Fruit fly (Drosophila melanogaster) whole organism, embryonic: ENCODE data around the gene Acsx3.

Experiments used
- CG10321 ChIP-seq: fragments of 200-800 bp; sonication (Bioruptor generic); IDR thresholded peaks from 2 replicates; pipeline ENCODE4 v1.3.6; 2022; ENCODE audit warnings: missing biosample characterization, missing genetic modification characterization
- CG10431 ChIP-seq: fragments of 200-800 bp; sonication (Bioruptor generic); optimal IDR thresholded peaks from 3 replicates; lab custom pipeline; 2018; ENCODE audit warnings: missing biosample characterization, mild to moderate bottlenecking, missing genetic modification characterization
- CG11247 ChIP-seq: fragments of 200-800 bp; sonication (Bioruptor generic); IDR thresholded peaks from 2 replicates; pipeline ENCODE4 v1.3.6; 2022; ENCODE audit warnings: missing biosample characterization, missing genetic modification characterization
- CG12769 ChIP-seq: fragments of 200-800 bp; sonication (Bioruptor generic); optimal IDR thresholded peaks from 2 replicates; lab custom pipeline; 2019; ENCODE audit warnings: missing biosample characterization, mild to moderate bottlenecking, missing genetic modification characterization, moderate library complexity
- CG13424 ChIP-seq: fragments of 200-800 bp; sonication (Bioruptor generic); optimal IDR thresholded peaks from 2 replicates; lab custom pipeline; 2019; ENCODE audit warnings: missing biosample characterization, mild to moderate bottlenecking, missing genetic modification characterization, moderate library complexity
- CG13624 ChIP-seq: fragments of 200-800 bp; sonication (Bioruptor generic); optimal IDR thresholded peaks from 2 replicates; lab custom pipeline; 2016; ENCODE audit warnings: missing biosample characterization, missing genetic modification characterization
- CG16813 ChIP-seq: fragments of 200-800 bp; sonication (Bioruptor generic); IDR thresholded peaks from 3 replicates; pipeline ENCODE4 v1.3.6; 2022; ENCODE audit warnings: missing biosample characterization, missing genetic modification characterization; ENCODE audit not compliant: partially characterized antibody
- CG17186 ChIP-seq: fragments of 200-800 bp; sonication (Bioruptor generic); optimal IDR thresholded peaks from 3 replicates; lab custom pipeline; 2017; ENCODE audit warnings: missing biosample characterization, missing genetic modification reagents, missing genetic modification characterization
- CG3407 ChIP-seq: fragments of 200-800 bp; sonication (Bioruptor generic); optimal IDR thresholded peaks from 2 replicates; lab custom pipeline; 2018; ENCODE audit warnings: missing biosample characterization, mild to moderate bottlenecking, missing genetic modification characterization
- CG42726 ChIP-seq: fragments of 200-800 bp; sonication (Bioruptor generic); IDR thresholded peaks from 2 replicates; pipeline ENCODE4 v1.3.6; 2022; ENCODE audit warnings: missing biosample characterization, missing genetic modification characterization; ENCODE audit not compliant: partially characterized antibody
- CG6683 ChIP-seq: fragments of 200-800 bp; sonication (Bioruptor generic); optimal IDR thresholded peaks from 2 replicates; lab custom pipeline; 2017; ENCODE audit warnings: missing biosample characterization, mild to moderate bottlenecking, missing genetic modification characterization, missing genetic modification reagents
- CG6689 ChIP-seq: fragments of 200-800 bp; sonication (Bioruptor generic); IDR thresholded peaks from 2 replicates; pipeline ENCODE4 v1.3.6; 2022; ENCODE audit warnings: missing biosample characterization, missing genetic modification characterization
- CG7271 ChIP-seq: fragments of 200-800 bp; sonication (Bioruptor generic); optimal IDR thresholded peaks from 2 replicates; lab custom pipeline; 2018; ENCODE audit warnings: missing biosample characterization, mild to moderate bottlenecking, missing genetic modification characterization, moderate library complexity
- CG7786 ChIP-seq: fragments of 200-800 bp; sonication (Bioruptor generic); optimal IDR thresholded peaks from 2 replicates; lab custom pipeline; 2016; ENCODE audit warnings: missing biosample characterization, missing genetic modification characterization
- CG9797 ChIP-seq: fragments of 200-800 bp; sonication (Bioruptor generic); optimal IDR thresholded peaks from 3 replicates; lab custom pipeline; 2018; ENCODE audit warnings: missing biosample characterization, mild to moderate bottlenecking, missing genetic modification characterization
- CoRest ChIP-seq: fragments of 200-800 bp; sonication (Bioruptor generic); optimal IDR thresholded peaks from 3 replicates; lab custom pipeline; 2018; ENCODE audit warnings: missing biosample characterization, mild to moderate bottlenecking, missing genetic modification characterization, moderate library complexity
- Doc3 ChIP-seq: fragments of 200-800 bp; sonication (Bioruptor generic); IDR thresholded peaks from 3 replicates; pipeline ENCODE4 v1.3.6; 2022; ENCODE audit warnings: missing biosample characterization, missing genetic modification characterization; ENCODE audit not compliant: partially characterized antibody
- Drgx ChIP-seq: fragments of 200-800 bp; sonication (Bioruptor generic); IDR thresholded peaks from 2 replicates; pipeline ENCODE4 v1.3.6; 2022; ENCODE audit warnings: missing biosample characterization, missing genetic modification characterization
- Fer3 ChIP-seq: fragments of 200-800 bp; sonication (Bioruptor generic); optimal IDR thresholded peaks from 2 replicates; lab custom pipeline; 2018; ENCODE audit warnings: missing biosample characterization, mild to moderate bottlenecking, missing genetic modification characterization, moderate library complexity
- Gsc ChIP-seq: fragments of 200-800 bp; sonication (Bioruptor generic); IDR thresholded peaks from 2 replicates; pipeline ENCODE4 v1.3.6; 2022; ENCODE audit warnings: missing biosample characterization, missing genetic modification characterization
- H15 ChIP-seq: fragments of 200-800 bp; sonication (Bioruptor generic); IDR thresholded peaks from 3 replicates; pipeline ENCODE4 v1.3.6; 2022; ENCODE audit warnings: missing biosample characterization, missing genetic modification characterization
- HHEX ChIP-seq: fragments of 200-800 bp; sonication (Bioruptor generic); optimal IDR thresholded peaks from 3 replicates; lab custom pipeline; 2017; ENCODE audit warnings: missing biosample characterization, mild to moderate bottlenecking, missing genetic modification characterization, missing genetic modification reagents
- Hmx ChIP-seq: fragments of 200-800 bp; sonication (Bioruptor generic); optimal IDR thresholded peaks from 2 replicates; lab custom pipeline; 2016; ENCODE audit warnings: missing biosample characterization, missing genetic modification characterization
- NFAT ChIP-seq: fragments of 200-800 bp; sonication (Bioruptor generic); IDR thresholded peaks from 2 replicates; pipeline ENCODE4 v1.3.6; 2022; ENCODE audit warnings: missing biosample characterization, missing genetic modification characterization
- Nf-YC ChIP-seq: fragments of 200-800 bp; optimal IDR thresholded peaks from 3 replicates; lab custom pipeline; 2019; ENCODE audit warnings: missing biosample characterization, mild to moderate bottlenecking, missing genetic modification characterization, moderate library complexity
- NfI ChIP-seq: fragments of 200-800 bp; sonication (Bioruptor generic); optimal IDR thresholded peaks from 3 replicates; lab custom pipeline; 2018; ENCODE audit warnings: missing biosample characterization, mild to moderate bottlenecking, missing genetic modification characterization, moderate library complexity
- PHDP ChIP-seq: fragments of 200-800 bp; sonication (Bioruptor generic); optimal IDR thresholded peaks from 3 replicates; lab custom pipeline; 2018; ENCODE audit warnings: missing biosample characterization, mild to moderate bottlenecking, missing genetic modification characterization, moderate library complexity
- Sox100B ChIP-seq: fragments of 200-800 bp; sonication (Bioruptor generic); optimal IDR thresholded peaks from 3 replicates; lab custom pipeline; 2018; ENCODE audit warnings: missing biosample characterization, mild to moderate bottlenecking, missing genetic modification characterization
- ara ChIP-seq: fragments of 200-800 bp; sonication (Bioruptor generic); IDR thresholded peaks from 2 replicates; pipeline ENCODE4 v1.3.6; 2022; ENCODE audit warnings: missing biosample characterization, missing genetic modification characterization
- bcd ChIP-seq: fragments of 200-800 bp; sonication (Bioruptor generic); optimal IDR thresholded peaks from 2 replicates; lab custom pipeline; 2017; ENCODE audit warnings: missing biosample characterization, mild to moderate bottlenecking, missing genetic modification characterization
- cas ChIP-seq: fragments of 200-800 bp; sonication (Bioruptor generic); IDR thresholded peaks from 2 replicates; pipeline ENCODE4 v1.3.6; 2022; ENCODE audit warnings: missing biosample characterization, missing genetic modification characterization
- cato ChIP-seq: fragments of 200-800 bp; sonication (Bioruptor generic); optimal IDR thresholded peaks from 2 replicates; lab custom pipeline; 2016; ENCODE audit warnings: missing biosample characterization, missing genetic modification characterization, borderline replicate concordance
- crc ChIP-seq: fragments of 200-800 bp; sonication (Bioruptor generic); optimal IDR thresholded peaks from 2 replicates; lab custom pipeline; 2016; ENCODE audit warnings: missing biosample characterization, missing genetic modification characterization
- fd102C ChIP-seq: fragments of 200-800 bp; sonication (Bioruptor generic); optimal IDR thresholded peaks from 2 replicates; lab custom pipeline; 2018; ENCODE audit warnings: missing biosample characterization, mild to moderate bottlenecking, missing genetic modification characterization, moderate library complexity
- fd3F ChIP-seq: fragments of 200-800 bp; sonication (Bioruptor generic); optimal IDR thresholded peaks from 2 replicates; lab custom pipeline; 2018; ENCODE audit warnings: missing biosample characterization, mild to moderate bottlenecking, missing genetic modification characterization, moderate library complexity
- fd96Cb ChIP-seq: fragments of 200-800 bp; sonication (Bioruptor generic); optimal IDR thresholded peaks from 2 replicates; lab custom pipeline; 2018; ENCODE audit warnings: missing biosample characterization, mild to moderate bottlenecking, missing genetic modification characterization, moderate library complexity
- insv ChIP-seq, 2 experiments: fragments of 200-800 bp; sonication (Bioruptor generic); optimal IDR thresholded peaks; 3 replicates each; lab custom pipeline; 2016 to 2018; ENCODE audit warnings: missing biosample characterization in 2 of 2, missing genetic modification characterization in 2 of 2
- luna ChIP-seq: fragments of 200-800 bp; sonication (Bioruptor generic); optimal IDR thresholded peaks from 2 replicates; lab custom pipeline; 2016; ENCODE audit warnings: missing biosample characterization, missing genetic modification characterization
- mirr ChIP-seq: fragments of 200-800 bp; sonication (Bioruptor generic); optimal IDR thresholded peaks from 3 replicates; lab custom pipeline; 2018; ENCODE audit warnings: missing biosample characterization, mild to moderate bottlenecking, missing genetic modification characterization
- mld ChIP-seq: fragments of 200-800 bp; sonication (Bioruptor generic); IDR thresholded peaks from 3 replicates; pipeline ENCODE4 v1.3.6; 2022; ENCODE audit warnings: missing biosample characterization, missing genetic modification characterization; ENCODE audit not compliant: partially characterized antibody
- oc ChIP-seq: fragments of 200-800 bp; sonication (Bioruptor generic); optimal IDR thresholded peaks from 2 replicates; lab custom pipeline; 2018; ENCODE audit warnings: missing biosample characterization, mild to moderate bottlenecking, missing genetic modification characterization, moderate library complexity
- org-1 ChIP-seq: fragments of 200-800 bp; sonication (Bioruptor generic); optimal IDR thresholded peaks from 2 replicates; lab custom pipeline; 2017; ENCODE audit warnings: missing biosample characterization, missing genetic modification characterization
- psq ChIP-seq: fragments of 200-800 bp; sonication (Bioruptor generic); optimal IDR thresholded peaks from 2 replicates; lab custom pipeline; 2017; ENCODE audit warnings: missing biosample characterization, missing genetic modification characterization
- sens-2 ChIP-seq: fragments of 200-800 bp; sonication (Bioruptor generic); IDR thresholded peaks from 2 replicates; pipeline ENCODE4 v1.3.6; 2022; ENCODE audit warnings: missing biosample characterization, missing genetic modification characterization
- sima ChIP-seq: fragments of 200-800 bp; sonication (Bioruptor generic); optimal IDR thresholded peaks from 2 replicates; lab custom pipeline; 2016; ENCODE audit warnings: missing biosample characterization, missing genetic modification characterization
- tgo ChIP-seq: fragments of 200-800 bp; sonication (Bioruptor generic); IDR thresholded peaks from 3 replicates; pipeline ENCODE4 v1.3.6; 2022; ENCODE audit warnings: missing biosample characterization, missing genetic modification characterization
- trem ChIP-seq: fragments of 200-800 bp; optimal IDR thresholded peaks from 3 replicates; lab custom pipeline; 2019; ENCODE audit warnings: missing biosample characterization, mild to moderate bottlenecking, missing genetic modification characterization, moderate library complexity
- ttk ChIP-seq: fragments of 200-800 bp; sonication (Bioruptor generic); IDR thresholded peaks from 2 replicates; pipeline ENCODE4 v2.1.2; 2022; ENCODE audit warnings: missing biosample characterization, missing genetic modification characterization
- vfl ChIP-seq: fragments of 200-800 bp; sonication (Bioruptor generic); optimal IDR thresholded peaks from 2 replicates; lab custom pipeline; 2016; ENCODE audit warnings: missing biosample characterization, missing genetic modification characterization
- wek ChIP-seq: fragments of 200-800 bp; sonication (Bioruptor generic); optimal IDR thresholded peaks from 3 replicates; lab custom pipeline; 2018; ENCODE audit warnings: missing biosample characterization, mild to moderate bottlenecking, missing genetic modification characterization, moderate library complexity
- zen ChIP-seq: fragments of 200-800 bp; sonication (Bioruptor generic); optimal IDR thresholded peaks from 3 replicates; lab custom pipeline; 2018; ENCODE audit warnings: missing biosample characterization, mild to moderate bottlenecking, missing genetic modification characterization, moderate library complexity

Gene Acsx3

dm6 chr3R:19830973-19831372 lies 49.9 kb downstream of the Acsx3 start (continued):
- TF ChIP-seq CG7271 (tag; lab: Kevin White, UChicago) (no peak), NfI (GFP tag; lab: Kevin White, UChicago) (peak; percentile 34), Doc3 (GFP tag; lab: Robert Waterston, UW) (no peak), Gsc (GFP tag; lab: Robert Waterston, UW) (no peak), CG13624 (GFP tag; lab: Kevin White, UChicago) (peak; percentile 12), Sox100B (peak; percentile 67), CG11247 (GFP tag; lab: Robert Waterston, UW) (peak; percentile 49; the same call in 1 of the 2 replicates), Fer3 (tag; lab: Kevin White, UChicago) (peak; percentile 72), crc (GFP tag; lab: Kevin White, UChicago) (no peak), Hmx (GFP tag; lab: Kevin White, UChicago) (no peak), mld (GFP tag; lab: Robert Waterston, UW) (no peak), CG6689 (peak; percentile 77), fd96Cb (tag; lab: Kevin White, UChicago) (peak; percentile 61), zen (tag; lab: Kevin White, UChicago) (no peak), CG42726 (GFP tag; lab: Robert Waterston, UW) (no peak), wek (GFP tag; lab: Kevin White, UChicago) (peak; percentile 9), CG7786 (GFP tag; lab: Kevin White, UChicago) (peak; percentile 39), org-1 (GFP tag; lab: Kevin White, UChicago) (peak; percentile 61), tgo (GFP tag; lab: Robert Waterston, UW) (peak; percentile 71), psq (GFP tag; lab: Kevin White, UChicago) (no peak), CG3407 (GFP tag; lab: Kevin White, UChicago) (peak; percentile 49), CG6683 (GFP tag; lab: Kevin White, UChicago) (peak; percentile 14), CoRest (tag; lab: Kevin White, UChicago) (peak; percentile 61), ttk (GFP tag; lab: Robert Waterston, UW) (peak; percentile 47; the same call in 1 of the 2 replicates), luna (GFP tag; lab: Kevin White, UChicago) (no peak), PHDP (peak; percentile 73), CG17186 (GFP tag; lab: Kevin White, UChicago) (no peak), CG13424 (tag; lab: Kevin White, UChicago) (peak; percentile 70), cas (GFP tag; lab: Robert Waterston, UW) (no peak), fd102C (GFP tag; lab: Kevin White, UChicago) (no peak), cato (GFP tag; lab: Kevin White, UChicago) (no peak), CG10321 (GFP tag; lab: Robert Waterston, UW) (no peak; the same call in 1 of the 2 replicates), oc (tag; lab: Kevin White, UChicago) (peak; percentile 85), bcd (GFP tag; lab: Kevin White, UChicago) (peak; percentile 62), CG10431 (no peak), H15 (no peak), HHEX (GFP tag; lab: Kevin White, UChicago) (peak; percentile 54), Nf-YC (tag; lab: Kevin White, UChicago) (peak; percentile 8), insv (GFP tag; optimal IDR thresholded peaks at IDR 0.05; lab: Kevin White, UChicago) (no peak), Drgx (no peak), sens-2 (GFP tag; lab: Robert Waterston, UW) (no peak), NFAT (GFP tag; lab: Robert Waterston, UW) (peak; percentile 64; the same call in 1 of the 2 replicates), CG12769 (peak; percentile 46), sima (no peak), mirr (GFP tag; lab: Kevin White, UChicago) (no peak), CG9797 (no peak), fd3F (GFP tag; lab: Kevin White, UChicago) (peak; percentile 57), vfl (GFP tag; lab: Kevin White, UChicago) (peak; percentile 4), ara (GFP tag; lab: Robert Waterston, UW) (peak; percentile 72), trem (tag; lab: Kevin White, UChicago) (peak; percentile 4), CG16813 (GFP tag; lab: Robert Waterston, UW) (no peak)
